Worm (Caenorhabditis elegans) whole organism, young adult: Measurements from ENCODE around the gene T10G3.3.
"Not testable (repeated sequence)": the region's sequence is repeated elsewhere in the genome, so short reads cannot be mapped to it uniquely, and the experiment has no call there.

Experiments
- ama-1 ChIP-seq, 3 experiments: fragments of 150-350 bp in 1 of 3; sonication (generic microtip) in 2 of 3; optimal IDR thresholded peaks; 2 replicates each; lab custom pipeline; 2014 to 2018; ENCODE audit warnings: missing biosample characterization in 2 of 3, missing genetic modification characterization in 2 of 3, missing genetic modification reagents in 2 of 3
- tlf-1 ChIP-seq: fragments of 200-800 bp; sonication (Bioruptor generic); optimal IDR thresholded peaks from 2 replicates; lab custom pipeline; 2018; ENCODE audit warnings: mild to moderate bottlenecking, missing genetic modification characterization, missing compliant biosample characterization

DNA sequence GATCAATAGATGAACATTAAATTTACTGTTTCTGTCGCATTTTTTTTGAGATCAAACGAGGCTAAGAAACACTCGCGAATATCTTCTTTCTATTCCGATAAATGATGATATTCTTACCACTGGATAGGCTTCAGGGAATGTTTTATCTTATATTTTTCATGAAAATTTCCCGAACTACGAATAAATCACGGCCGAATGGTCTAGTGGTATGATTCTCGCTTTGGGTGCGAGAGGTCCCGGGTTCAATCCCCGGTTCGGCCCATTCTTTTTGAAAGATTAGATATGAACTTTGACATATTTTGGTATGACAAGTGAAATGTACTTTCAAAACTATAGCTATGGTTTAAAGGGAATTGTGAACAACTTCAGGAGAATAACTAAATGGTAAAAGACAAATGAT, 19.5 kb upstream of the T10G3.3 start:
- TF ChIP-seq tlf-1; ama-1 (optimal IDR thresholded peaks at IDR 0.05; lab: Kevin White, UChicago); ama-1 (GFP tag; optimal IDR thresholded peaks at IDR 0.05; lab: Kevin White, UChicago): not testable (repeated sequence)
